Worm (Caenorhabditis elegans) whole organism, L3 larva: ENCODE measurements around the gene C02C6.14.

Source experiments
- R02D3.7 ChIP-seq: fragments of 150-350 bp; optimal IDR thresholded peaks from 2 replicates; lab custom pipeline; 2014; ENCODE audit warnings: missing biosample characterization, missing genetic modification characterization
- ama-1 ChIP-seq: fragments of 150-350 bp; optimal IDR thresholded peaks from 2 replicates; lab custom pipeline; 2018
- ceh-16 ChIP-seq: sonication (generic microtip); optimal IDR thresholded peaks from 2 replicates; lab custom pipeline; 2017; ENCODE audit warnings: missing biosample characterization, missing genetic modification characterization
- ceh-28 ChIP-seq: fragments of 150-350 bp; optimal IDR thresholded peaks from 2 replicates; lab custom pipeline; 2014; ENCODE audit warnings: missing biosample characterization, missing genetic modification reagents, missing genetic modification characterization
- egl-27 ChIP-seq: sonication (generic microtip); optimal IDR thresholded peaks from 4 replicates; lab custom pipeline; 2017; ENCODE audit warnings: missing biosample characterization, missing genetic modification reagents, missing genetic modification characterization
- egl-5 ChIP-seq: fragments of 150-350 bp; optimal IDR thresholded peaks from 2 replicates; lab custom pipeline; 2017; ENCODE audit warnings: missing biosample characterization, missing genetic modification reagents, missing genetic modification characterization, inconsistent platforms
- elt-2 ChIP-seq: sonication (generic microtip); optimal IDR thresholded peaks from 2 replicates; lab custom pipeline; 2016; ENCODE audit warnings: missing genetic modification reagents, mild to moderate bottlenecking, missing genetic modification characterization, missing compliant biosample characterization
- fkh-2 ChIP-seq: fragments of 150-350 bp; optimal IDR thresholded peaks from 2 replicates; lab custom pipeline; 2014; ENCODE audit warnings: missing biosample characterization, missing genetic modification reagents, missing genetic modification characterization
- fos-1 ChIP-seq: fragments of 150-350 bp; optimal IDR thresholded peaks from 2 replicates; lab custom pipeline; 2014; ENCODE audit warnings: missing biosample characterization, missing genetic modification characterization
- hmg-11 ChIP-seq: sonication (generic microtip); optimal IDR thresholded peaks from 2 replicates; lab custom pipeline; 2016; ENCODE audit warnings: missing genetic modification characterization, missing compliant biosample characterization
- jun-1 ChIP-seq: fragments of 150-350 bp; optimal IDR thresholded peaks from 2 replicates; lab custom pipeline; 2014; ENCODE audit warnings: missing biosample characterization, missing genetic modification reagents, missing genetic modification characterization
- lin-15B ChIP-seq: fragments of 150-350 bp; optimal IDR thresholded peaks from 2 replicates; lab custom pipeline; 2014; ENCODE audit warnings: missing biosample characterization, missing genetic modification characterization
- lsy-12 ChIP-seq: sonication (generic microtip); optimal IDR thresholded peaks from 2 replicates; lab custom pipeline; 2016; ENCODE audit warnings: mild to moderate bottlenecking, missing genetic modification characterization, missing compliant biosample characterization
- mdl-1 ChIP-seq: fragments of 150-350 bp; optimal IDR thresholded peaks from 2 replicates; lab custom pipeline; 2014; ENCODE audit warnings: missing biosample characterization, missing genetic modification characterization
- mml-1 ChIP-seq: fragments of 150-350 bp; sonication (generic microtip); optimal IDR thresholded peaks from 3 replicates; lab custom pipeline; 2014; ENCODE audit warnings: missing biosample characterization, missing genetic modification characterization
- nfya-1 ChIP-seq: sonication (generic microtip); optimal IDR thresholded peaks from 2 replicates; lab custom pipeline; 2017; ENCODE audit warnings: missing genetic modification characterization, mild to moderate bottlenecking, missing compliant biosample characterization, antibody characterized with exemption, moderate library complexity; ENCODE audit not compliant: insufficient read depth
- nhr-11 ChIP-seq: fragments of 150-350 bp; optimal IDR thresholded peaks from 2 replicates; lab custom pipeline; 2014; ENCODE audit warnings: missing biosample characterization, missing genetic modification characterization
- nhr-23 ChIP-seq: fragments of 150-350 bp; optimal IDR thresholded peaks from 2 replicates; lab custom pipeline; 2014; ENCODE audit warnings: missing biosample characterization, missing genetic modification reagents, missing genetic modification characterization
- nhr-237 ChIP-seq: fragments of 150-350 bp; optimal IDR thresholded peaks from 2 replicates; lab custom pipeline; 2014; ENCODE audit warnings: missing biosample characterization, missing genetic modification characterization
- nhr-25 ChIP-seq: sonication (generic microtip); optimal IDR thresholded peaks from 2 replicates; lab custom pipeline; 2017; ENCODE audit warnings: missing biosample characterization, missing genetic modification characterization
- nhr-28 ChIP-seq: fragments of 150-350 bp; optimal IDR thresholded peaks from 2 replicates; lab custom pipeline; 2014; ENCODE audit warnings: missing biosample characterization, missing genetic modification characterization
- nhr-43 ChIP-seq: sonication (generic microtip); optimal IDR thresholded peaks from 2 replicates; lab custom pipeline; 2016; ENCODE audit warnings: mild to moderate bottlenecking, missing genetic modification characterization, missing compliant biosample characterization; ENCODE audit not compliant: poor library complexity, severe bottlenecking
- nhr-67 ChIP-seq: fragments of 150-350 bp; optimal IDR thresholded peaks from 2 replicates; lab custom pipeline; 2014; ENCODE audit warnings: missing biosample characterization, missing genetic modification characterization
- nhr-76 ChIP-seq: fragments of 150-350 bp; sonication (generic microtip); optimal IDR thresholded peaks from 5 replicates; lab custom pipeline; 2014; ENCODE audit warnings: missing biosample characterization, missing genetic modification characterization
- nhr-77 ChIP-seq: fragments of 150-350 bp; optimal IDR thresholded peaks from 2 replicates; lab custom pipeline; 2014; ENCODE audit warnings: missing biosample characterization, missing genetic modification characterization
- pha-4 ChIP-seq: fragments of 150-350 bp; optimal IDR thresholded peaks from 2 replicates; lab custom pipeline; 2014; ENCODE audit warnings: missing biosample characterization, missing genetic modification reagents, missing genetic modification characterization
- pqm-1 ChIP-seq: fragments of 150-350 bp; optimal IDR thresholded peaks from 2 replicates; lab custom pipeline; 2017; ENCODE audit warnings: missing biosample characterization, missing genetic modification characterization, inconsistent platforms
- sea-2 ChIP-seq: fragments of 150-350 bp; sonication (generic microtip); optimal IDR thresholded peaks from 4 replicates; lab custom pipeline; 2014; ENCODE audit warnings: missing biosample characterization, missing genetic modification reagents, missing genetic modification characterization
- skn-1 ChIP-seq: fragments of 150-350 bp; optimal IDR thresholded peaks from 2 replicates; lab custom pipeline; 2014; ENCODE audit warnings: missing biosample characterization, missing genetic modification characterization
- tbx-2 ChIP-seq: sonication (generic microtip); optimal IDR thresholded peaks from 2 replicates; lab custom pipeline; 2016; ENCODE audit warnings: mild to moderate bottlenecking, missing genetic modification characterization, missing compliant biosample characterization
- unc-39 ChIP-seq: sonication (generic microtip); optimal IDR thresholded peaks from 4 replicates; lab custom pipeline; 2017; ENCODE audit warnings: missing biosample characterization, missing genetic modification characterization
- unc-62 ChIP-seq: fragments of 150-350 bp; sonication (generic microtip); optimal IDR thresholded peaks from 4 replicates; lab custom pipeline; 2014; ENCODE audit warnings: missing biosample characterization, missing genetic modification reagents, missing genetic modification characterization
- ztf-11 ChIP-seq: fragments of 150-350 bp; optimal IDR thresholded peaks from 2 replicates; lab custom pipeline; 2014; ENCODE audit warnings: missing biosample characterization, missing genetic modification characterization
- ztf-4 ChIP-seq: fragments of 150-350 bp; optimal IDR thresholded peaks from 2 replicates; lab custom pipeline; 2014; ENCODE audit warnings: missing biosample characterization, missing genetic modification characterization

The C02C6.14 gene

DNA sequence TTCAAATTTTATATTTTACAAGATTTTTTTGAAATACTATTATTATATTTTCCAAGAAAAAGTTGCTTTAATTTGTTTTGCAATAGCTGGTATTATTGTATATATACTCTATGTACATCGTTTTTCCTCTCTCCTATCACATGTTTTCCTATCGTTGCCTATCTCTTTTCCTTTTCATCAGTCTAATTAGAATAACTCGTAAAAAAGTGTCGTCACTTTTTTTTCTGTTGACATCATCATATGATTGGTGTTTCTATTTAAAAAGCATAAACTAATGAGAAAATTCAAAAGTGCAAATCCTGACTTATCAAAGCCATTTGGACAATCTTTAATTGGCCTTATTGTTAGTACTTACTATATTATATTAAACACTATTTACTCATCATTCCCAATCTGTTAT is 1.4 kb upstream of the C02C6.14 start:
- TF ChIP-seq unc-39 (no peak), unc-62 (no peak), egl-27 (no peak), egl-5 (tag; lab: Kevin White, UChicago) (no peak)

DNA sequence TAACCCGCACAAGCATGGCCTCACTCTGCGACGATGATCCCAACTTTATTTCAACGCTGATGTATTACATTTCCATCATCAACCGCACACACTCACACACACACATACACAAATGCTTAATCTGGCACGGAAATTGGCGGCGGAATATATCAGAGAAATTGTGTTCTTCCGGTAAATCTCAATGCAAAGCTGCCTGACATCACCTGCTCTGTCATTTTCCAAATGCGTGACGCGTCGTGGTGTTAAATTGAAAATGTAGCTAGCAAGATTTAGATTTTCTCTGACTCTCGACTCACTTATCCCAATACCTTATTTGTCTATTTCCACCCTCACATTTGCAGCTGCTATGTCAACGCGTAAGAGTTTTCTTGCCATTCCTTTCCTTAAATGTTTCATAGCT is 1.8 kb downstream of the C02C6.14 start:
- TF ChIP-seq unc-39, result no peak
- TF ChIP-seq, all 47 proteins: peak for 0

DNA sequence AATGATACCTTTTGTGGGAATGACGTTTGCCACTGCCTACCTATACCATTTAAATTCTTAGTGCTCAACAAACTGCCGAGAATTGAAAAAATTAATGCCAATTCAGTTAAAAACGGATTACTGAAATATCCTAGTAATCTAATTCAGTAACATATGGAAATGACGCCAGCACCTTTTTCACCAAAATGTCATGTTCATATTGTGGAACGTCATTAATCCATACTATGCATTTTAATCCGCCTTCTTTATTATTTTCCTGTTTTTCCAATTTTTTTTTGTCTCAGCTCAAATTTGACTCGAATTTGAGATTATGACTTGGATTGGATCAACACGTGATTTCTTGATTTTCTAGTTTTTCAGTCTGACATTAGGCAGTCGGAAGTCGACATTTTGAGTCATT is 4.0 kb downstream of the C02C6.14 start:
- TF ChIP-seq nhr-77 (tag; lab: Kevin White, UChicago) (no peak), mdl-1 (no peak), fos-1 (tag; lab: Kevin White, UChicago) (no peak), pha-4 (tag; lab: Kevin White, UChicago) (no peak), ama-1 (no peak), nhr-67 (tag; lab: Kevin White, UChicago) (no peak), nhr-76 (tag; lab: Kevin White, UChicago) (no peak), elt-2 (tag; lab: Kevin White, UChicago) (no peak), hmg-11 (tag; lab: Kevin White, UChicago) (no peak), unc-62 (no peak)

DNA sequence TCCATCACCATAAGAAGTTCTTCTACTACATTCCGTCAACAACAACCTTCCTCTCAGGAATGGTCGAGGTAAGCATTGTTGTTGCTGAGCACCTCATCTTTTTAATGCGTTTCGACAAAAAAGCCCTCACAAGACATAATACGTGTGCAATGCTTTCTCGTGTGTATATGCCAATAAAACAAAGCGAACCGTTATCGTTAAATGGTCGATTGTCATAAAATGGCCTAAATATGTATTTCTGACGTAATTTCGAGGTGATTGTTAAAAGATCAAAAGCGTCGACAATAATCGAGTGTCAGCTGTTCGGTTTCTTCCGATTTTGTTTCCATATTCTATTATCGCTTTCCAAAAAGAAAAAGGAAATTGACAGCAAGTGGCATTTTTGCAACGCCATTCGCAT is 7.2 kb downstream of the C02C6.14 start:
- TF ChIP-seq lin-15B (tag; lab: Kevin White, UChicago), result no peak
- TF ChIP-seq jun-1, result peak; percentile 33
- no peak for TF ChIP-seq nhr-43 (tag; lab: Kevin White, UChicago)
- TF ChIP-seq pqm-1, result peak; percentile 78
- peak; percentile 74 for TF ChIP-seq elt-2 (tag; lab: Kevin White, UChicago)

DNA sequence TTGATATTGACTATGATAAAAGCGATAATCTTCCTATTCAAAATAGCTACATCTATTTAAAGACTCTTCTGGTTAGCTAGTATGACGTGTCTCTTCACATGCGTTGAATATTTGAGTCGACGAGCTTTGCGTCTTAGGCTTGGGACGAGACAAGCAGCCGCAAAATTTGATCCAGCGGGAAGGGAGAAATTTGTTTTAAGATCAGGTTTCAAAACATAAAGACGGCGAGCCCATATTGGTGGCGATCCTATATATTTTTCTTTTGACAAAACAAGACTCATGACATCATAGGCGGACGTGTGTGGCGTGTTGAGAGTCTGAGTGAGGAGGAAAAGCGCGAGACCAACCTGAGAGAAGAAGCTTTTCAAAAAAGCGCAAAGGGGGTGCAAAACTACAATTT is 8.0 kb downstream of the C02C6.14 start:
- TF ChIP-seq fkh-2 (tag; lab: Kevin White, UChicago) (no peak), nfya-1 (tag; lab: Kevin White, UChicago) (no peak), nhr-23 (tag; lab: Kevin White, UChicago) (no peak), pha-4 (tag; lab: Kevin White, UChicago) (no peak), egl-5 (tag; lab: Kevin White, UChicago) (no peak), nhr-11 (tag; lab: Kevin White, UChicago) (no peak), R02D3.7 (tag; lab: Kevin White, UChicago) (no peak), nhr-28 (tag; lab: Kevin White, UChicago) (no peak), nhr-77 (tag; lab: Kevin White, UChicago) (no peak), nhr-25 (tag; lab: Kevin White, UChicago) (no peak), ceh-16 (tag; lab: Kevin White, UChicago) (no peak), nhr-43 (tag; lab: Kevin White, UChicago) (no peak), ama-1 (no peak), ztf-11 (tag; lab: Kevin White, UChicago) (no peak), ceh-28 (no peak), mml-1 (tag; lab: Kevin White, UChicago) (no peak)

DNA sequence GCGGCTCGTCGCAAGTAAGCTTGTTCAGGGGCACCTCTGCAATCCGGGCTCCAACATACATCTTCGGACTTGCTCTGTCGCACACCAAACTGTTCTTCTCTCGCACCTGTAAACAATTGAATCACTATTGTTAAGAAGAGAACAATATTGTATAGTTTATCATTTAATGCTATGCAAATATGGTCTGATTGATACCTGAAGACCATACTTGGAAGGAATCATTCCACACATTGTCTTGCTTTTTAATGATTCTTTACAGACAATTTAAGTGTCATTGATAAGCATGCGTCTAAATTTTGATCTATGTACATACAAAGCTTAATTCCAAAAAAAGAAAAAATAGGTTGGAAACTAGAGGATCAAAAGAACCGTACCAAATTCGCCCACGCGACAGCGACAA is 9.5 kb downstream of the C02C6.14 start:
- TF ChIP-seq ama-1 (no peak), ceh-16 (tag; lab: Kevin White, UChicago) (no peak), pqm-1 (peak; percentile 95), lsy-12 (tag; lab: Kevin White, UChicago) (no peak), R02D3.7 (tag; lab: Kevin White, UChicago) (no peak), unc-62 (no peak), skn-1 (tag; lab: Kevin White, UChicago) (no peak), nhr-237 (tag; lab: Kevin White, UChicago) (no peak), ztf-4 (tag; lab: Kevin White, UChicago) (no peak), egl-27 (no peak), fos-1 (tag; lab: Kevin White, UChicago) (no peak), ztf-11 (tag; lab: Kevin White, UChicago) (no peak), elt-2 (tag; lab: Kevin White, UChicago) (peak; percentile 48), pha-4 (tag; lab: Kevin White, UChicago) (peak; percentile 10), nhr-77 (tag; lab: Kevin White, UChicago) (no peak), sea-2 (GFP tag; lab: Kevin White, UChicago) (no peak), hmg-11 (tag; lab: Kevin White, UChicago) (no peak), tbx-2 (tag; lab: Kevin White, UChicago) (no peak), nhr-76 (tag; lab: Kevin White, UChicago) (no peak), nfya-1 (tag; lab: Kevin White, UChicago) (no peak), jun-1 (no peak)
